Fruit fly (Drosophila melanogaster) whole organism, wandering third instar larva: ENCODE data around the gene CG18265.

Experiments
- Abd-B ChIP-seq: fragments of >200 bp; optimal IDR thresholded peaks from 2 replicates; lab custom pipeline; 2017; ENCODE audit warnings: missing biosample characterization, missing genetic modification characterization
- Myc ChIP-seq: fragments of >200 bp; optimal IDR thresholded peaks from 2 replicates; lab custom pipeline; 2017
- N ChIP-seq: fragments of >200 bp; optimal IDR thresholded peaks from 2 replicates; lab custom pipeline; 2018; ENCODE audit warnings: missing biosample characterization, missing external identifiers, missing genetic modification characterization
- jim ChIP-seq: fragments of 175-275, 200-325 bp; sonication (Bioruptor generic); optimal IDR thresholded peaks from 2 replicates; lab custom pipeline; 2016; ENCODE audit warnings: missing biosample characterization, mild to moderate bottlenecking, missing genetic modification characterization

- TF ChIP-seq jim (GFP tag; lab: Kevin White, UChicago) (no peak), Myc (no peak), Abd-B (no peak), N (GFP tag; lab: Kevin White, UChicago) (no peak)
Measured at dm6 chr3L:17444569-17444968, 5.4 kb downstream of the CG18265 start.
